Fruit fly (Drosophila melanogaster): ENCODE data around the gene Gr77a.

DNA sequence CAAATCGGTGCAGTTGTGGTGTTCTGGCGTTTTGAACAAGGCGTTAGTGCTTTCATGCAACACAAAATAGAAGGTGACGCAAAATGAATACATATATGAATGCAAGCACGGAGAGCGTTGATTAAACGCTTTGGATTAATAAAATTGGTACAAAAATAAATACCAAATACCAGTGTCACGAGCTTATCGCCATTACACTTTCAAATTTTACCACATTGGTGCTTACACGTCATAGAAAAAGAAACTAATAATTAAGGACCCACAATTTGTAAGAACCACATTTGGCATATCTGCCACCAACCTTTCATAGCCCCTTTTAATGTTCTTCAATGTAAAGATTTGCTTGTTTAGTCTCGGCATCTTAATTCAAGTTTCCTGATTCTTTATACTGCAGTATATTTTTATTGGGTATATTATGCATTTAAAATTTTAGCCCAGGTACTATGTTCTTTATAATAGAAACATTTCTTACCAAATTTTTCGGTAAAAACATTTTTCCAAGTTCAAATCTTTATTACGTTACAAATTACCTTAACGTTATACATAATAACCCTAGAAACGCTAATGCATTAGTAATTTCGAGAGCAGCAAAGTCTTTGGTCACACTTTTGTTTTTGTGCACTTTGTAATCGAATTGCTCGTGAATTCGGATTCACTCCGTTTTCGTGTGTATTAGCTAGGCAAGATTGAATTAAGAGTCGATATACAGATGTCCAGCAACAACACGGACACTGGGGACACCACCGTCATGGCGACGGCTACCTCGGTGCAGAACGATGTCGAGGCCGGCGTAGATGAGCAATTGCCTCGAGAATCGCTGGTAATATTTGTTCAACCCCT lies 39.2 kb upstream of the Gr77a start, which contains the start of the genes Pex16 and Pex14:
- no peak for TF ChIP-seq ttk (optimal IDR thresholded peaks at IDR 0.05)
- TF ChIP-seq h (optimal IDR thresholded peaks at IDR 0.05) = no peak
